Worm (Caenorhabditis elegans) whole organism, L1 larva: ENCODE results near the gene shc-3.

Experiments
- aly-2 ChIP-seq: fragments of 150-350 bp; optimal IDR thresholded peaks from 2 replicates; lab custom pipeline; 2014; ENCODE audit warnings: missing biosample characterization, missing genetic modification characterization
- lin-15B ChIP-seq: fragments of 150-350 bp; sonication (generic microtip); optimal IDR thresholded peaks from 3 replicates; lab custom pipeline; 2014; ENCODE audit warnings: missing biosample characterization, missing genetic modification characterization
- nhr-12 ChIP-seq: sonication (generic microtip); optimal IDR thresholded peaks from 2 replicates; lab custom pipeline; 2017; ENCODE audit warnings: missing biosample characterization, missing genetic modification characterization
- sptf-1 ChIP-seq: fragments of 150-350 bp; optimal IDR thresholded peaks from 2 replicates; lab custom pipeline; 2014; ENCODE audit warnings: missing biosample characterization, missing genetic modification characterization
- tbx-2 ChIP-seq: sonication (generic microtip); optimal IDR thresholded peaks from 2 replicates; lab custom pipeline; 2016; ENCODE audit warnings: missing genetic modification characterization, missing compliant biosample characterization
- xbp-1 ChIP-seq: sonication (generic microtip); optimal IDR thresholded peaks from 2 replicates; lab custom pipeline; 2016; ENCODE audit warnings: missing genetic modification characterization, missing compliant biosample characterization

DNA sequence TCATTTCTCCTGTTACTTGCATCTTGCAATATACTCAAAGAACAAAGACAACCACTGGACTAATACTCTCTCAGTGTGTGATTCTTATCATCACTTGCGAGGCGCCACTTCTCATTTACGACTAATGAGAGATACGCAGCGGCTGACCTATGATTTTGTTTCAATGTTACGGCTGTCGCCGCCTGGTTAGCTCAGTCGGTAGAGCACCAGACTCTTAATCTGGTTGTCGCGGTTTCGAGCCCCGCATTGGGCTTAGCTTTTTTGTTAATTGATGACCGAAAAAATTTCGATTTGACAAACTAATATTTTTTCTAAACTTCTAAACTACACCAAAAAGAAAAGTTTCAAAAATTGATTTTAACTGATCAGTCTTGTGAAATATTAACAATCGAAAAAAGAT, 1.0 kb upstream of the shc-3 start:
- TF ChIP-seq tbx-2 (tag; lab: Kevin White, UChicago) (peak; percentile 29), sptf-1 (tag; lab: Kevin White, UChicago) (no peak), lin-15B (tag; lab: Kevin White, UChicago) (no peak), nhr-12 (tag; lab: Kevin White, UChicago) (no peak), xbp-1 (tag; lab: Kevin White, UChicago) (peak; percentile 16), aly-2 (tag; lab: Kevin White, UChicago) (no peak)
